Worm (Caenorhabditis elegans) whole organism, mixed stage, embryonic: ENCODE measurements around the gene srh-140.

ENCODE experiments used
- ceh-43 ChIP-seq: fragments of 200-800 bp; sonication (Bioruptor generic); optimal IDR thresholded peaks from 2 replicates; lab custom pipeline; 2018; ENCODE audit warnings: mild to moderate bottlenecking, missing genetic modification characterization, moderate library complexity, missing compliant biosample characterization
- drap-1 ChIP-seq: fragments of 200-800 bp; sonication (Bioruptor generic); optimal IDR thresholded peaks from 3 replicates; lab custom pipeline; 2018; ENCODE audit warnings: mild to moderate bottlenecking, missing genetic modification characterization, missing compliant biosample characterization
- elt-1 ChIP-seq: sonication (generic microtip); optimal IDR thresholded peaks from 2 replicates; lab custom pipeline; 2017; ENCODE audit warnings: missing genetic modification characterization, mild to moderate bottlenecking, missing compliant biosample characterization, antibody characterized with exemption, moderate library complexity, borderline replicate concordance; ENCODE audit not compliant: insufficient read depth
- lsy-2 ChIP-seq: fragments of 150-350 bp; optimal IDR thresholded peaks from 2 replicates; lab custom pipeline; 2014; ENCODE audit warnings: missing biosample characterization, missing genetic modification characterization
- mep-1 ChIP-seq: fragments of 150-350 bp; optimal IDR thresholded peaks from 2 replicates; lab custom pipeline; 2017; ENCODE audit warnings: missing biosample characterization, missing genetic modification reagents, missing genetic modification characterization, inconsistent platforms
- nhr-237 ChIP-seq: fragments of 150-350 bp; optimal IDR thresholded peaks from 2 replicates; lab custom pipeline; 2014; ENCODE audit warnings: missing biosample characterization, missing genetic modification characterization
- nhr-28 ChIP-seq: fragments of 150-350 bp; optimal IDR thresholded peaks from 2 replicates; lab custom pipeline; 2014; ENCODE audit warnings: missing biosample characterization, missing genetic modification characterization
- unc-62 ChIP-seq: fragments of 150-350 bp; optimal IDR thresholded peaks from 2 replicates; lab custom pipeline; 2014; ENCODE audit warnings: missing biosample characterization, missing genetic modification reagents, missing genetic modification characterization
- ztf-11 ChIP-seq: fragments of 150-350 bp; optimal IDR thresholded peaks from 2 replicates; lab custom pipeline; 2014; ENCODE audit warnings: missing biosample characterization, missing genetic modification characterization

DNA sequence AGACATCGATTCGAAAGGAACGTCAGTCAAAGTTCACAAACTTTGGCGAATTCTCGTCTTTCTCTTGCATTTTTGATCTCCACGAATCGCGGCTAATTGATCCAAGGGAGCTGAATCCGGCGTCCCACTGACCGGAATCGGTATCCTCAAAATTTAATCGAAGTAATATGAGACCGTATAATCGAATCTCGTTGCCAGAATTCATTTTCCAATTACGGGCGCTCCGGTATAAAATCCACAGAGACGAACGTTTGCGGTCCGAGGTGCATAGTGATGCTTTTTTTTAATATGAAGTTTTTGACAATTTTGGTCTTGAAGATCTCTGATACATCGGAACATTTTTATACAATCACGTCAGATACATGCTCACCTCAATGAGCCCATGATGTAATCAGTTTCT is 35.7 kb downstream of the srh-140 start:
- TF ChIP-seq mep-1 (tag; lab: Kevin White, UChicago), result no peak
- TF ChIP-seq drap-1 (GFP tag; lab: Kevin White, UChicago), result no peak
- TF ChIP-seq unc-62, result no peak
- no peak for TF ChIP-seq lsy-2
- no peak for TF ChIP-seq elt-1
- no peak for TF ChIP-seq nhr-28 (tag; lab: Kevin White, UChicago)
- no peak for TF ChIP-seq ceh-43 (GFP tag; lab: Kevin White, UChicago)
- no peak for TF ChIP-seq ztf-11
- no peak for TF ChIP-seq nhr-237 (tag; lab: Kevin White, UChicago)
